Worm (Caenorhabditis elegans) whole organism, L4 larva: ENCODE results near the gene nhr-31.

Source experiments
- D1046.2 ChIP-seq: fragments of 200-800 bp; sonication (Bioruptor generic); IDR thresholded peaks from 2 replicates; pipeline ENCODE4 v1.3.6; 2022; ENCODE audit warnings: missing genetic modification characterization, missing compliant biosample characterization
- F37D6.2 ChIP-seq: sonication (generic microtip); optimal IDR thresholded peaks from 2 replicates; lab custom pipeline; 2016; ENCODE audit warnings: mild to moderate bottlenecking, missing genetic modification characterization, missing compliant biosample characterization
- R02D3.7 ChIP-seq: fragments of 150-350 bp; sonication (generic microtip); optimal IDR thresholded peaks from 3 replicates; lab custom pipeline; 2014; ENCODE audit warnings: missing biosample characterization, missing genetic modification characterization
- T26A8.4 ChIP-seq: fragments of 200-800 bp; sonication (Bioruptor generic); IDR thresholded peaks from 2 replicates; pipeline ENCODE4 v1.3.6; 2022; ENCODE audit warnings: missing genetic modification characterization, missing compliant biosample characterization
- Y48G9A.11 ChIP-seq: fragments of 200-800 bp; sonication (Bioruptor generic); IDR thresholded peaks from 2 replicates; pipeline ENCODE4 v1.3.6; 2022; ENCODE audit warnings: missing genetic modification reagents, missing genetic modification characterization, missing compliant biosample characterization
- Y75B8A.6 ChIP-seq: fragments of 200-800 bp; sonication (Bioruptor generic); IDR thresholded peaks from 2 replicates; pipeline ENCODE4 v1.3.6; 2022; ENCODE audit warnings: missing genetic modification reagents, missing genetic modification characterization, missing compliant biosample characterization
- ZK337.2 ChIP-seq: fragments of 200-800 bp; sonication (Bioruptor generic); IDR thresholded peaks from 2 replicates; pipeline ENCODE4 v1.3.6; 2022; ENCODE audit warnings: missing genetic modification reagents, missing genetic modification characterization, missing compliant biosample characterization
- ZK546.5 ChIP-seq, 2 experiments: sonication (generic microtip); optimal IDR thresholded peaks; 2 replicates each; lab custom pipeline; 2017; ENCODE audit warnings: missing biosample characterization in 2 of 2, missing genetic modification characterization in 2 of 2
- aha-1 ChIP-seq: fragments of 150-350 bp; peaks from one replicate; lab custom pipeline; 2014; ENCODE audit warnings: missing biosample characterization, missing genetic modification characterization
- arid-1 ChIP-seq: fragments of 200-800 bp; sonication (Bioruptor generic); conservative IDR thresholded peaks from 2 replicates; pipeline ENCODE4 v1.3.6; 2022; ENCODE audit warnings: missing genetic modification reagents, missing genetic modification characterization, missing compliant biosample characterization
- ceh-20 ChIP-seq: fragments of 200-800 bp; sonication (Bioruptor generic); IDR thresholded peaks from 2 replicates; pipeline ENCODE4 v1.3.6; 2022; ENCODE audit warnings: missing genetic modification reagents, missing genetic modification characterization, missing compliant biosample characterization
- ceh-32 ChIP-seq: sonication (generic microtip); optimal IDR thresholded peaks from 2 replicates; lab custom pipeline; 2016; ENCODE audit warnings: mild to moderate bottlenecking, missing genetic modification characterization, missing compliant biosample characterization; ENCODE audit not compliant: poor library complexity
- ceh-82 ChIP-seq: sonication (generic microtip); optimal IDR thresholded peaks from 2 replicates; lab custom pipeline; 2017; ENCODE audit warnings: missing biosample characterization, missing genetic modification characterization
- ces-1 ChIP-seq: fragments of 150-350 bp; sonication (generic microtip); optimal IDR thresholded peaks from 4 replicates; lab custom pipeline; 2014; ENCODE audit warnings: missing biosample characterization, missing genetic modification reagents, missing genetic modification characterization
- cey-2 ChIP-seq: sonication (generic microtip); optimal IDR thresholded peaks from 3 replicates; lab custom pipeline; 2017; ENCODE audit warnings: missing genetic modification characterization, mild to moderate bottlenecking, missing compliant biosample characterization, antibody characterized with exemption, borderline replicate concordance; ENCODE audit not compliant: insufficient read depth
- daf-12 ChIP-seq: fragments of 150-350 bp; optimal IDR thresholded peaks from 2 replicates; lab custom pipeline; 2014; ENCODE audit warnings: missing biosample characterization, missing genetic modification reagents, missing genetic modification characterization
- daf-19 ChIP-seq: fragments of 200-800 bp; sonication (Bioruptor generic); conservative IDR thresholded peaks from 2 replicates; pipeline ENCODE4 v1.3.6; 2022; ENCODE audit warnings: missing genetic modification characterization, missing compliant biosample characterization
- daf-8 ChIP-seq: fragments of 200-800 bp; sonication (Bioruptor generic); IDR thresholded peaks from 2 replicates; pipeline ENCODE4 v1.3.6; 2022; ENCODE audit warnings: missing genetic modification characterization, missing compliant biosample characterization
- dmd-9 ChIP-seq: fragments of 200-800 bp; sonication (Bioruptor generic); IDR thresholded peaks from 2 replicates; pipeline ENCODE4 v1.3.6; 2022; ENCODE audit warnings: missing genetic modification reagents, missing genetic modification characterization, missing compliant biosample characterization
- dpl-1 ChIP-seq: fragments of 150-350 bp; optimal IDR thresholded peaks from 2 replicates; lab custom pipeline; 2014; ENCODE audit warnings: missing biosample characterization, missing genetic modification reagents, missing genetic modification characterization
- egl-27 ChIP-seq: sonication (generic microtip); optimal IDR thresholded peaks from 3 replicates; lab custom pipeline; 2017; ENCODE audit warnings: missing biosample characterization, missing genetic modification reagents, missing genetic modification characterization
- egl-43 ChIP-seq: fragments of 200-800 bp; sonication (Bioruptor generic); IDR thresholded peaks from 2 replicates; pipeline ENCODE4 v1.3.6; 2022; ENCODE audit warnings: missing genetic modification reagents, missing genetic modification characterization, missing compliant biosample characterization
- gei-8 ChIP-seq: fragments of 200-800 bp; sonication (Bioruptor generic); optimal IDR thresholded peaks from 2 replicates; lab custom pipeline; 2018; ENCODE audit warnings: mild to moderate bottlenecking, missing genetic modification characterization, missing compliant biosample characterization
- hif-1 ChIP-seq, 2 experiments: sonication (generic microtip); optimal IDR thresholded peaks; 2 replicates each; lab custom pipeline; 2016 to 2017; ENCODE audit warnings: missing compliant biosample characterization in 2 of 2, missing genetic modification characterization in 2 of 2, missing genetic modification reagents in 2 of 2, missing genotype in 2 of 2, mild to moderate bottlenecking in 1 of 2
- hlh-30 ChIP-seq: sonication (generic microtip); optimal IDR thresholded peaks from 2 replicates; lab custom pipeline; 2017; ENCODE audit warnings: antibody characterized with exemption, mild to moderate bottlenecking, missing genetic modification characterization, missing compliant biosample characterization; ENCODE audit not compliant: insufficient read depth
- hmg-1.1 ChIP-seq: fragments of 200-800 bp; sonication (Bioruptor generic); IDR thresholded peaks from 2 replicates; pipeline ENCODE4 v1.3.6; 2022; ENCODE audit warnings: missing genetic modification reagents, missing genetic modification characterization, missing compliant biosample characterization
- lin-29 ChIP-seq: fragments of 200-800 bp; sonication (Bioruptor generic); IDR thresholded peaks from 2 replicates; pipeline ENCODE4 v1.3.6; 2022; ENCODE audit warnings: missing genetic modification reagents, missing genetic modification characterization, missing compliant biosample characterization
- lsy-2 ChIP-seq, 2 experiments: fragments of 150-350 bp in 1 of 2; sonication (generic microtip) in 1 of 2; optimal IDR thresholded peaks; 2 replicates each; lab custom pipeline; 2014 to 2017; ENCODE audit warnings: missing biosample characterization in 2 of 2, missing genetic modification characterization in 2 of 2
- mdl-1 ChIP-seq, 2 experiments: fragments of 150-350 bp in 1 of 2; sonication (generic microtip) in 1 of 2; optimal IDR thresholded peaks; 2 replicates each; lab custom pipeline; 2014 to 2017; ENCODE audit warnings: missing biosample characterization in 2 of 2, missing genetic modification characterization in 2 of 2
- mep-1 ChIP-seq: fragments of 150-350 bp; sonication (generic microtip); optimal IDR thresholded peaks from 3 replicates; lab custom pipeline; 2014; ENCODE audit warnings: missing biosample characterization, missing genetic modification characterization
- mes-2 ChIP-seq: sonication (generic microtip); optimal IDR thresholded peaks from 2 replicates; lab custom pipeline; 2016; ENCODE audit warnings: missing genotype, mild to moderate bottlenecking, missing genetic modification characterization, missing compliant biosample characterization; ENCODE audit not compliant: poor library complexity, severe bottlenecking
- nhr-10 ChIP-seq: fragments of 150-350 bp; optimal IDR thresholded peaks from 2 replicates; lab custom pipeline; 2014; ENCODE audit warnings: missing biosample characterization, missing genetic modification characterization
- nhr-28 ChIP-seq: fragments of 150-350 bp; optimal IDR thresholded peaks from 2 replicates; lab custom pipeline; 2014; ENCODE audit warnings: missing biosample characterization, missing genetic modification characterization
- nhr-41 ChIP-seq: fragments of 200-800 bp; sonication (Bioruptor generic); IDR thresholded peaks from 2 replicates; pipeline ENCODE4 v1.3.6; 2022; ENCODE audit warnings: missing genetic modification reagents, missing genetic modification characterization, missing compliant biosample characterization
- nhr-6 ChIP-seq: fragments of 150-350 bp; optimal IDR thresholded peaks from 2 replicates; lab custom pipeline; 2014; ENCODE audit warnings: missing biosample characterization, missing genetic modification characterization
- nhr-76 ChIP-seq: fragments of 150-350 bp; optimal IDR thresholded peaks from 2 replicates; lab custom pipeline; 2014; ENCODE audit warnings: missing biosample characterization, missing genetic modification characterization
- pha-4 ChIP-seq, 2 experiments: fragments of 150-350 bp in 1 of 2; fragments of 200-800 bp in 1 of 2; sonication (Bioruptor generic) in 1 of 2; IDR thresholded peaks in 1 of 2; optimal IDR thresholded peaks in 1 of 2; 2 replicates each; pipeline versions ENCODE4 v1.3.6 to Lab custom; 2014 to 2022; ENCODE audit warnings: missing genetic modification characterization in 2 of 2, missing genetic modification reagents in 2 of 2, missing biosample characterization in 1 of 2, missing compliant biosample characterization in 1 of 2
- pqm-1 ChIP-seq: sonication (generic microtip); optimal IDR thresholded peaks from 2 replicates; lab custom pipeline; 2017; ENCODE audit warnings: missing biosample characterization, missing genetic modification characterization
- rbr-2 ChIP-seq: sonication (generic microtip); optimal IDR thresholded peaks from 2 replicates; lab custom pipeline; 2016; ENCODE audit warnings: missing genotype, missing genetic modification characterization, missing compliant biosample characterization
- saeg-2 ChIP-seq: fragments of 200-800 bp; sonication (Bioruptor generic); IDR thresholded peaks from 2 replicates; pipeline ENCODE4 v1.3.6; 2022; ENCODE audit warnings: missing genetic modification reagents, missing genetic modification characterization, missing compliant biosample characterization
- set-16 ChIP-seq: fragments of 200-800 bp; sonication (Bioruptor generic); IDR thresholded peaks from 2 replicates; pipeline ENCODE4 v1.3.6; 2022; ENCODE audit warnings: missing genetic modification reagents, missing genetic modification characterization, missing compliant biosample characterization
- unc-130 ChIP-seq: sonication (generic microtip); optimal IDR thresholded peaks from 2 replicates; lab custom pipeline; 2016; ENCODE audit warnings: missing genetic modification reagents, missing genetic modification characterization, missing compliant biosample characterization
- unc-62 ChIP-seq, 3 experiments: fragments of 150-350 bp in 1 of 3; sonication (generic microtip); optimal IDR thresholded peaks in 2 of 3; peaks in 1 of 3; 1 replicate in 1 of 3; 2 replicates in 2 of 3; lab custom pipeline; 2014 to 2017; ENCODE audit warnings: missing biosample characterization in 3 of 3, missing genetic modification characterization in 3 of 3, missing genetic modification reagents in 3 of 3, missing genotype in 1 of 3
- vab-7 ChIP-seq: fragments of 200-800 bp; sonication (Bioruptor generic); IDR thresholded peaks from 2 replicates; pipeline ENCODE4 v1.3.6; 2022; ENCODE audit warnings: missing genetic modification reagents, missing genetic modification characterization, missing compliant biosample characterization
- zag-1 ChIP-seq: fragments of 150-350 bp; optimal IDR thresholded peaks from 2 replicates; lab custom pipeline; 2014; ENCODE audit warnings: missing biosample characterization, missing genetic modification characterization
- zfp-2 ChIP-seq: sonication (generic microtip); optimal IDR thresholded peaks from 2 replicates; lab custom pipeline; 2016; ENCODE audit warnings: mild to moderate bottlenecking, missing genetic modification characterization, missing compliant biosample characterization
- zip-11 ChIP-seq: fragments of 200-800 bp; sonication (Bioruptor generic); IDR thresholded peaks from 2 replicates; pipeline ENCODE4 v1.3.6; 2022; ENCODE audit warnings: missing genetic modification characterization, missing compliant biosample characterization
- ztf-7 ChIP-seq: fragments of 150-350 bp; optimal IDR thresholded peaks from 2 replicates; lab custom pipeline; 2014; ENCODE audit warnings: missing biosample characterization, missing genetic modification characterization

Gene nhr-31

DNA sequence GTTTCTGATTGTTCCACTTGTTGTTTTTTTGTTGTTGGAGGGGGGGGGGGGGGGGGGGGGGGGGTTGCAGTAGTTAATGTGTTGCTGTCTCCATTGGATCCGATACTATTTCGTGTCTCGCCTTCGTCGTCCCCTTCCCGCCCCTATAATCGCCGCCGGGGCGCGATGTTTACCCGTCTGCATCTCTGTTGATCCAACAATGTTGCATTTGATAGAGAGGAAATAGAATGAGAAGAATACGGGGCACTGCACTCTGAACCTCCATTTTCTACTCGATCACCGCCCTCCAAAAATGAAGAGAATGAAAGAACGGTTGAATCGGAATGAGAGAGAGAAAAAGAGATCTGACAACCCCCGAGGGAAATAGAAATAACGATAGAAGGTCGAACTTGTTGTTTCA is 38.4 kb upstream of the nhr-31 start (continued):
- no peak for TF ChIP-seq rbr-2 (tag; lab: Kevin White, UChicago)
- peak; percentile 42; the same call in 1 of the 2 replicates for TF ChIP-seq hmg-1.1 (GFP tag; lab: Robert Waterston, UW)
- TF ChIP-seq nhr-28 (tag; lab: Kevin White, UChicago): peak; percentile 24
- no peak for TF ChIP-seq D1046.2
- TF ChIP-seq ztf-7 (tag; lab: Kevin White, UChicago): no peak
- TF ChIP-seq mes-2: peak; percentile 49
- TF ChIP-seq Y48G9A.11: no peak
- no peak for TF ChIP-seq nhr-6 (tag; lab: Kevin White, UChicago)
- no peak for TF ChIP-seq zag-1 (tag; lab: Kevin White, UChicago)
- TF ChIP-seq lin-29: no peak
- no peak for TF ChIP-seq nhr-10 (tag; lab: Kevin White, UChicago)
- TF ChIP-seq, all 104 proteins: peak for 7

DNA sequence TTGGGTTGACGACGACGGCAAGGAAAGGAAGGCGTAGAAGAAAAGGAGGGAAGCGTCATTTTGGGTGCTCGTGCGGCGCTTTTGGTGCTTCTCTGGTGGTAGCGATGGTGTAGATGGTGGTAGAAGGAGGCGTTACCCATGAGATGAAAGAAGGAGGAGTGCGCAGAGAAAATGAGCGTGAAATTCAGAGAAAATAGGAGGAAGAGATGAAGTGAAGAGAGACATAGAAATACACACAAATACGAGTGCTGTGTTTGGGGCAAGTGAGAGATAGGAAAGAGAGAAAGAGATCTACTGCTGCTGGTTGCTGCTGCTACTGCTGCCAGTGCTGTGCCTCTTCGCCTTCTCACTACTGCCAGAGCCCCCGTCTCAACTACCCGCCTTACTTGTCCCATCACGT is 37.3 kb upstream of the nhr-31 start:
- TF ChIP-seq mdl-1 (tag; optimal IDR thresholded peaks at IDR 0.05; lab: Kevin White, UChicago) (peak in 1 of 2 experiments; percentile 45), hmg-1.1 (GFP tag; lab: Robert Waterston, UW) (peak; percentile 78), cey-2 (no peak), ces-1 (GFP tag; lab: Kevin White, UChicago) (no peak), mep-1 (tag; lab: Kevin White, UChicago) (peak; percentile 5), ceh-32 (tag; lab: Kevin White, UChicago) (no peak), mes-2 (peak; percentile 24), nhr-41 (GFP tag; lab: Robert Waterston, UW) (no peak), egl-43 (GFP tag; lab: Robert Waterston, UW) (peak; percentile 58; the same call in 1 of the 2 replicates), egl-27 (tag; lab: Kevin White, UChicago) (no peak), daf-8 (GFP tag; lab: Robert Waterston, UW) (no peak), zag-1 (tag; lab: Kevin White, UChicago) (no peak), nhr-76 (tag; lab: Kevin White, UChicago) (no peak), unc-130 (GFP tag; lab: Kevin White, UChicago) (no peak), aha-1 (peak; percentile 63), hif-1 (tag; optimal IDR thresholded peaks at IDR 0.05; lab: Kevin White, UChicago) (no peak), ZK337.2 (GFP tag; lab: Robert Waterston, UW) (no peak), daf-19 (no peak), hlh-30 (peak; percentile 39), set-16 (peak; percentile 36; the same call in 1 of the 2 replicates), Y75B8A.6 (GFP tag; lab: Robert Waterston, UW) (no peak), ceh-20 (GFP tag; lab: Robert Waterston, UW) (no peak), ZK546.5 (tag; optimal IDR thresholded peaks at IDR 0.05; lab: Kevin White, UChicago) (no peak), R02D3.7 (tag; lab: Kevin White, UChicago) (no peak), dmd-9 (GFP tag; lab: Robert Waterston, UW) (no peak), T26A8.4 (no peak), zfp-2 (no peak), vab-7 (no peak), pqm-1 (tag; lab: Kevin White, UChicago) (no peak), ceh-82 (tag; lab: Kevin White, UChicago) (no peak), zip-11 (no peak), F37D6.2 (no peak), unc-62 (GFP tag; optimal IDR thresholded peaks at IDR 0.05 in 1 of 2; lab: Kevin White, UChicago) (peak in 1 of 2 experiments; percentile 99), unc-62 (tag; optimal IDR thresholded peaks at IDR 0.05; lab: Kevin White, UChicago) (no peak), lsy-2 (tag; optimal IDR thresholded peaks at IDR 0.05; lab: Kevin White, UChicago) (peak in 1 of 2 experiments; percentile 29), dpl-1 (GFP tag; lab: Kevin White, UChicago) (no peak), arid-1 (GFP tag; lab: Robert Waterston, UW) (no peak), pha-4 (GFP tag; IDR thresholded peaks at IDR 0.05; lab: Robert Waterston, UW) (peak; percentile 30; the same call in 1 of the 2 replicates), pha-4 (tag; optimal IDR thresholded peaks at IDR 0.05; lab: Kevin White, UChicago) (no peak), saeg-2 (no peak), daf-12 (tag; lab: Kevin White, UChicago) (no peak), gei-8 (no peak)
